Fruit fly (Drosophila melanogaster) whole organism, prepupa: Measurements from ENCODE around the gene Dus4.

Experiments
- CG10631 ChIP-seq: fragments of 200-800 bp; sonication (Bioruptor generic); optimal IDR thresholded peaks from 2 replicates; lab custom pipeline; 2016; ENCODE audit warnings: missing biosample characterization, missing genetic modification characterization
- CG10669 ChIP-seq: fragments of 200-800 bp; sonication (Bioruptor generic); optimal IDR thresholded peaks from 3 replicates; lab custom pipeline; 2018; ENCODE audit warnings: missing biosample characterization, mild to moderate bottlenecking, missing genetic modification characterization, moderate library complexity
- CG11294 ChIP-seq: fragments of 200-800 bp; sonication (Bioruptor generic); IDR thresholded peaks from 2 replicates; pipeline ENCODE4 v1.3.6; 2022; ENCODE audit warnings: missing biosample characterization, missing genetic modification characterization
- CG11762 ChIP-seq: fragments of 200-800 bp; sonication (Bioruptor generic); optimal IDR thresholded peaks from 3 replicates; lab custom pipeline; 2016; ENCODE audit warnings: missing biosample characterization, missing genetic modification characterization; ENCODE audit not compliant: insufficient read depth
- CG11902 ChIP-seq: fragments of 200-800 bp; sonication (Bioruptor generic); optimal IDR thresholded peaks from 3 replicates; lab custom pipeline; 2016; ENCODE audit warnings: missing biosample characterization, missing genetic modification characterization
- CG15336 ChIP-seq: fragments of 200-800 bp; sonication (Bioruptor generic); IDR thresholded peaks from 2 replicates; pipeline ENCODE4 v1.3.6; 2022; ENCODE audit warnings: missing biosample characterization, missing genetic modification characterization
- CG1621 ChIP-seq: fragments of 200-800 bp; sonication (Bioruptor generic); optimal IDR thresholded peaks from 3 replicates; lab custom pipeline; 2018; ENCODE audit warnings: missing biosample characterization, mild to moderate bottlenecking, missing genetic modification characterization
- CG3032 ChIP-seq: fragments of 200-800 bp; optimal IDR thresholded peaks from 2 replicates; lab custom pipeline; 2019; ENCODE audit warnings: missing biosample characterization, mild to moderate bottlenecking, missing genetic modification characterization, moderate library complexity
- CG31627 ChIP-seq: fragments of 200-800 bp; sonication (Bioruptor generic); optimal IDR thresholded peaks from 3 replicates; lab custom pipeline; 2016; ENCODE audit warnings: missing biosample characterization, missing genetic modification characterization
- CG32006 ChIP-seq: fragments of 200-800 bp; sonication (Bioruptor generic); optimal IDR thresholded peaks from 3 replicates; lab custom pipeline; 2017; ENCODE audit warnings: missing biosample characterization, mild to moderate bottlenecking, missing genetic modification characterization
- CG34406 ChIP-seq: fragments of 200-800 bp; sonication (Bioruptor generic); optimal IDR thresholded peaks from 3 replicates; lab custom pipeline; 2016; ENCODE audit warnings: missing biosample characterization, missing genetic modification characterization
- CG3919 ChIP-seq: fragments of 200-800 bp; sonication (Bioruptor generic); optimal IDR thresholded peaks from 3 replicates; lab custom pipeline; 2016; ENCODE audit warnings: missing biosample characterization, missing genetic modification characterization
- CG6276 ChIP-seq: fragments of 200-800 bp; sonication (Bioruptor generic); optimal IDR thresholded peaks from 2 replicates; lab custom pipeline; 2017; ENCODE audit warnings: missing biosample characterization, mild to moderate bottlenecking, missing genetic modification characterization
- CG6792 ChIP-seq: fragments of 200-800 bp; sonication (Bioruptor generic); optimal IDR thresholded peaks from 3 replicates; lab custom pipeline; 2016; ENCODE audit warnings: missing biosample characterization, missing genetic modification characterization
- CG6808 ChIP-seq: fragments of 200-800 bp; sonication (Bioruptor generic); optimal IDR thresholded peaks from 3 replicates; lab custom pipeline; 2017; ENCODE audit warnings: missing biosample characterization, missing genetic modification characterization, mild to moderate bottlenecking, moderate library complexity, missing genetic modification reagents
- CG6854 ChIP-seq: fragments of 200-800 bp; sonication (Bioruptor generic); optimal IDR thresholded peaks from 2 replicates; lab custom pipeline; 2017; ENCODE audit warnings: missing biosample characterization, mild to moderate bottlenecking, missing genetic modification characterization
- CG7368 ChIP-seq: fragments of 200-800 bp; sonication (Bioruptor generic); optimal IDR thresholded peaks from 3 replicates; lab custom pipeline; 2016; ENCODE audit warnings: missing biosample characterization, missing genetic modification characterization
- CG8319 ChIP-seq: fragments of 200-800 bp; sonication (Bioruptor generic); optimal IDR thresholded peaks from 3 replicates; lab custom pipeline; 2016; ENCODE audit warnings: missing biosample characterization, missing genetic modification characterization
- CG8632 ChIP-seq: fragments of 200-800 bp; sonication (Bioruptor generic); optimal IDR thresholded peaks from 3 replicates; lab custom pipeline; 2016; ENCODE audit warnings: missing biosample characterization, missing genetic modification characterization
- Eip75B ChIP-seq: fragments of 200-800 bp; sonication (Bioruptor generic); optimal IDR thresholded peaks from 3 replicates; lab custom pipeline; 2016; ENCODE audit warnings: missing biosample characterization, missing genetic modification characterization
- Eip78C ChIP-seq: fragments of 200-800 bp; sonication (Bioruptor generic); peaks from one replicate; lab custom pipeline; 2016; ENCODE audit warnings: missing biosample characterization, missing genetic modification characterization
- Eip93F ChIP-seq: fragments of 200-800 bp; sonication (Bioruptor generic); optimal IDR thresholded peaks from 2 replicates; lab custom pipeline; 2016; ENCODE audit warnings: missing biosample characterization, mild to moderate bottlenecking, missing genetic modification characterization
- Ets96B ChIP-seq: fragments of 200-800 bp; optimal IDR thresholded peaks from 2 replicates; lab custom pipeline; 2019; ENCODE audit warnings: missing biosample characterization, mild to moderate bottlenecking, missing genetic modification characterization, moderate library complexity
- Gug ChIP-seq: fragments of 200-800 bp; sonication (Bioruptor generic); IDR thresholded peaks from 2 replicates; pipeline ENCODE4 v1.3.6; 2022; ENCODE audit warnings: missing biosample characterization, missing genetic modification characterization
- Hr38 ChIP-seq: sonication (Bioruptor generic); optimal IDR thresholded peaks from 2 replicates; lab custom pipeline; 2016; ENCODE audit warnings: missing biosample characterization, missing genetic modification characterization
- Hr4 ChIP-seq: fragments of 200-800 bp; sonication (Bioruptor generic); optimal IDR thresholded peaks from 3 replicates; lab custom pipeline; 2016; ENCODE audit warnings: missing biosample characterization, missing genetic modification characterization
- Lpt ChIP-seq: fragments of 200-800 bp; sonication (Bioruptor generic); optimal IDR thresholded peaks from 3 replicates; lab custom pipeline; 2016; ENCODE audit warnings: missing biosample characterization, missing genetic modification characterization
- OdsH ChIP-seq: fragments of 200-800 bp; sonication (Bioruptor generic); optimal IDR thresholded peaks from 3 replicates; lab custom pipeline; 2016; ENCODE audit warnings: missing biosample characterization, missing genetic modification characterization
- Smox ChIP-seq: fragments of 200-800 bp; sonication (Bioruptor generic); optimal IDR thresholded peaks from 3 replicates; lab custom pipeline; 2016; ENCODE audit warnings: missing biosample characterization, missing genetic modification characterization
- Sox102F ChIP-seq: fragments of 200-800 bp; sonication (Bioruptor generic); optimal IDR thresholded peaks from 2 replicates; lab custom pipeline; 2016; ENCODE audit warnings: missing biosample characterization, mild to moderate bottlenecking, missing genetic modification characterization
- acj6 ChIP-seq: fragments of 200-800 bp; sonication (Bioruptor generic); optimal IDR thresholded peaks from 3 replicates; lab custom pipeline; 2016; ENCODE audit warnings: missing biosample characterization, missing genetic modification characterization
- cyc ChIP-seq: fragments of 200-800 bp; sonication (Bioruptor generic); optimal IDR thresholded peaks from 3 replicates; lab custom pipeline; 2016; ENCODE audit warnings: missing biosample characterization, missing genetic modification characterization
- dac ChIP-seq: fragments of 200-800 bp; sonication (Bioruptor generic); optimal IDR thresholded peaks from 2 replicates; lab custom pipeline; 2017; ENCODE audit warnings: missing biosample characterization, mild to moderate bottlenecking, missing genetic modification characterization
- dsx ChIP-seq: fragments of 200-800 bp; optimal IDR thresholded peaks from 3 replicates; lab custom pipeline; 2019; ENCODE audit warnings: missing biosample characterization, mild to moderate bottlenecking, missing genetic modification characterization, moderate library complexity; ENCODE audit not compliant: poor library complexity, severe bottlenecking
- eg ChIP-seq: fragments of 200-800 bp; sonication (Bioruptor generic); IDR thresholded peaks from 3 replicates; pipeline ENCODE4 v1.3.6; 2022; ENCODE audit warnings: missing biosample characterization, missing genetic modification characterization
- esn ChIP-seq: fragments of 200-800 bp; sonication (Bioruptor generic); optimal IDR thresholded peaks from 2 replicates; lab custom pipeline; 2016; ENCODE audit warnings: missing biosample characterization, mild to moderate bottlenecking, missing genetic modification characterization, moderate library complexity
- fd85E ChIP-seq: fragments of 200-800 bp; sonication (Bioruptor generic); optimal IDR thresholded peaks from 3 replicates; lab custom pipeline; 2016; ENCODE audit warnings: missing biosample characterization, missing genetic modification characterization
- fkh ChIP-seq: fragments of 200-800 bp; sonication (Bioruptor generic); optimal IDR thresholded peaks from 3 replicates; lab custom pipeline; 2017; ENCODE audit warnings: missing biosample characterization, mild to moderate bottlenecking, missing genetic modification characterization, moderate library complexity
- pdm3 ChIP-seq: fragments of 200-800 bp; sonication (Bioruptor generic); optimal IDR thresholded peaks from 3 replicates; lab custom pipeline; 2016; ENCODE audit warnings: missing biosample characterization, missing genetic modification characterization
- salr ChIP-seq, 2 experiments: fragments of 200-800 bp; sonication (Bioruptor generic); optimal IDR thresholded peaks; 3 replicates each; lab custom pipeline; 2016 to 2018; ENCODE audit warnings: missing biosample characterization in 2 of 2, missing genetic modification characterization in 2 of 2, mild to moderate bottlenecking in 1 of 2
- spab ChIP-seq: fragments of 200-800 bp; sonication (Bioruptor generic); optimal IDR thresholded peaks from 2 replicates; lab custom pipeline; 2017; ENCODE audit warnings: missing biosample characterization, mild to moderate bottlenecking, missing genetic modification characterization, missing genetic modification reagents
- ss ChIP-seq, 2 experiments: fragments of 200-800 bp; sonication (Bioruptor generic); optimal IDR thresholded peaks; 2 replicates in 1 of 2; 3 replicates in 1 of 2; lab custom pipeline; 2017 to 2018; ENCODE audit warnings: mild to moderate bottlenecking in 2 of 2, missing biosample characterization in 2 of 2, missing genetic modification characterization in 2 of 2, moderate library complexity in 1 of 2
- svp ChIP-seq: fragments of 200-800 bp; sonication (Bioruptor generic); peaks from one replicate; lab custom pipeline; 2016; ENCODE audit warnings: missing biosample characterization, missing genetic modification characterization
- topi ChIP-seq: fragments of 200-800 bp; sonication (Bioruptor generic); optimal IDR thresholded peaks from 3 replicates; lab custom pipeline; 2016; ENCODE audit warnings: missing biosample characterization, missing genetic modification characterization
- vri ChIP-seq: fragments of 200-800 bp; sonication (Bioruptor generic); optimal IDR thresholded peaks from 3 replicates; lab custom pipeline; 2016; ENCODE audit warnings: missing biosample characterization, mild to moderate bottlenecking, missing genetic modification characterization

Gene Dus4

dm6 chr2L:19023972-19024743, 38.9 kb upstream of the Dus4 start (continued):
- TF ChIP-seq CG11762 (GFP tag; lab: Kevin White, UChicago) (peak; percentile 8), CG1621 (tag; lab: Kevin White, UChicago) (peak; percentile 61), CG32006 (GFP tag; lab: Kevin White, UChicago) (peak; percentile 70), CG10669 (GFP tag; lab: Kevin White, UChicago) (peak; percentile 77), Lpt (GFP tag; lab: Kevin White, UChicago) (no peak), acj6 (GFP tag; lab: Kevin White, UChicago) (peak; percentile 56), CG6808 (GFP tag; lab: Kevin White, UChicago) (peak; percentile 75), OdsH (GFP tag; lab: Kevin White, UChicago) (peak; percentile 61), CG8319 (GFP tag; lab: Kevin White, UChicago) (peak; percentile 37), CG3919 (GFP tag; lab: Kevin White, UChicago) (peak; percentile 54), CG11902 (GFP tag; lab: Kevin White, UChicago) (peak; percentile 29), svp (GFP tag; lab: Kevin White, UChicago) (peak; percentile 66), esn (GFP tag; lab: Kevin White, UChicago) (peak; percentile 62), CG11294 (no peak; the same call in 1 of the 2 replicates), dac (GFP tag; lab: Kevin White, UChicago) (no peak), fd85E (GFP tag; lab: Kevin White, UChicago) (no peak), CG31627 (GFP tag; lab: Kevin White, UChicago) (peak; percentile 42), CG10631 (GFP tag; lab: Kevin White, UChicago) (peak; percentile 47), CG8632 (GFP tag; lab: Kevin White, UChicago) (peak; percentile 62), Sox102F (GFP tag; lab: Kevin White, UChicago) (peak; percentile 22), Ets96B (tag; lab: Kevin White, UChicago) (peak; percentile 77), Eip93F (GFP tag; lab: Kevin White, UChicago) (no peak), CG34406 (peak; percentile 48), dsx (GFP tag; lab: Kevin White, UChicago) (peak; percentile 69), salr (GFP tag; optimal IDR thresholded peaks at IDR 0.05; lab: Kevin White, UChicago) (peak; percentile 31 to 39), cyc (peak; percentile 28), CG6276 (peak; percentile 32), CG3032 (tag; lab: Kevin White, UChicago) (peak; percentile 81), vri (GFP tag; lab: Kevin White, UChicago) (peak; percentile 4), eg (GFP tag; lab: Robert Waterston, UW) (no peak), Gug (GFP tag; lab: Robert Waterston, UW) (no peak), Eip78C (GFP tag; lab: Kevin White, UChicago) (peak; percentile 90), CG15336 (no peak), CG6792 (peak; percentile 54)

dm6 chr2L:19024744-19025059, 38.4 kb upstream of the Dus4 start:
- TF ChIP-seq ss (GFP tag; optimal IDR thresholded peaks at IDR 0.05; lab: Kevin White, UChicago), result peak in 1 of 2 experiments; percentile 9
- peak; percentile 6 for TF ChIP-seq dsx (GFP tag; lab: Kevin White, UChicago)
- TF ChIP-seq Ets96B (tag; lab: Kevin White, UChicago), result no peak
- TF ChIP-seq, all 60 proteins: peak for 2

DNA sequence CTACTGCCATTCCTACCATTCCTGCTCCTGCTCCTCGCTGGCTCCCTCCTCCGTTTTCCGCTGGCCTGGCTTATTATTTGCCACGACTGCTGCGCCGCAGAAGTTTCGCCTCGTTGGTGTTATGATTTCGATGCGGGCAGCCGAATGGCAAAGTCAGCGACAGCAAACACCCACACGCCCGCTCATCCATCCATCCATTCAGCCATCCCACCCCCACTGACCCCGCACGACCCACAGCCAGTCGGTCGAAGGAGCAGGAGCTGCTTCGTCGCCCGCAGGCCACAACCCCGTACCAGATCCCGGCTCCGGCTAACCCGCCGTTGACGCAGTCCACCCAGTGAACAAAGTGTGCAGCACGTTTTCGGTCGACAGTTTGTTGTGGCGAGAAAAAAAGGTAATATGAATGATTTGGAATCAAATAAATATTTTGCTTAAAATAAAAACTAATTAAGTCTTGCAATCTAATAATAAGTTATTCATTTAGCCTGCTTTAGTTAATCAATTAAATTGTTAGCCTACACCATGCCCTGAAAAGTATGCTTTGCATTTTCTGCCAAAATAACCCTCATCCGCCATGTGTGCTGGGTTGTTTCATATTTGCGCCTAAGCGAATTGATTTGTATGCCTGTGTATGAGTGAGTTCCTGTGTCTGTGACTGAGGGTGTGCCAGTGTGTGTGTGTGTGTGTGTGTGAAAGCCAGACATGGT, 36.5 kb upstream of the Dus4 start:
- no peak for TF ChIP-seq Gug (GFP tag; lab: Robert Waterston, UW)
- peak; percentile 21 for TF ChIP-seq Hr4 (GFP tag; lab: Kevin White, UChicago)
- TF ChIP-seq CG6854 (GFP tag; lab: Kevin White, UChicago), result no peak
- TF ChIP-seq cyc, result peak; percentile 9
- TF ChIP-seq CG6808 (GFP tag; lab: Kevin White, UChicago), result peak; percentile 71
- peak; percentile 41 for TF ChIP-seq CG6792
- peak; percentile 25 for TF ChIP-seq topi
- TF ChIP-seq CG7368, result no peak
- peak; percentile 44 for TF ChIP-seq Smox (GFP tag; lab: Kevin White, UChicago)
- TF ChIP-seq pdm3 (GFP tag; lab: Kevin White, UChicago), result peak; percentile 58
- TF ChIP-seq Hr38 (GFP tag; lab: Kevin White, UChicago), result no peak
- TF ChIP-seq spab (GFP tag; lab: Kevin White, UChicago), result peak; percentile 64
- TF ChIP-seq dsx (GFP tag; lab: Kevin White, UChicago), result peak; percentile 71
- peak; percentile 76 for TF ChIP-seq CG10669 (GFP tag; lab: Kevin White, UChicago)
- TF ChIP-seq acj6 (GFP tag; lab: Kevin White, UChicago), result peak; percentile 34
- peak; percentile 42 for TF ChIP-seq Eip75B
- TF ChIP-seq fkh (GFP tag; lab: Kevin White, UChicago), result no peak
